Fruit fly (Drosophila melanogaster): ENCODE measurements around the gene Nbr.

Nbr gene

dm6 chr2L:21149053-21149452 is 13.8 kb downstream of the Nbr start (continued):
- peak; percentile 60 for TF ChIP-seq nmo (GFP tag; optimal IDR thresholded peaks at IDR 0.05)
- TF ChIP-seq Tbp (GFP tag; optimal IDR thresholded peaks at IDR 0.05), result no peak
- TF ChIP-seq Max (GFP tag; optimal IDR thresholded peaks at IDR 0.05), result no peak
- no peak; the same call in 2 of the 3 replicates for TF ChIP-seq CG2199 (GFP tag; IDR thresholded peaks at IDR 0.05)
- no peak for TF ChIP-seq pfk (GFP tag; optimal IDR thresholded peaks at IDR 0.05)
- TF ChIP-seq tup (GFP tag; optimal IDR thresholded peaks at IDR 0.05), result no peak
- TF ChIP-seq CG11696 (GFP tag; IDR thresholded peaks at IDR 0.05), result peak; percentile 99
- TF ChIP-seq CG2116 (GFP tag; optimal IDR thresholded peaks at IDR 0.05), result peak; percentile 93
- TF ChIP-seq chif (GFP tag; optimal IDR thresholded peaks at IDR 0.05), result no peak
- no peak for TF ChIP-seq CG31224 (GFP tag; IDR thresholded peaks at IDR 0.05)
- no peak for TF ChIP-seq sd (tag; optimal IDR thresholded peaks at IDR 0.05)
- TF ChIP-seq chn (GFP tag; optimal IDR thresholded peaks at IDR 0.05), result no peak
- TF ChIP-seq Hr3 (GFP tag; optimal IDR thresholded peaks at IDR 0.05), result peak; percentile 41
- TF ChIP-seq H2.0 (GFP tag; IDR thresholded peaks at IDR 0.05), result no peak
- TF ChIP-seq HLHmδ (GFP tag; optimal IDR thresholded peaks at IDR 0.05), result no peak
- no peak for TF ChIP-seq CG10431 (GFP tag; optimal IDR thresholded peaks at IDR 0.05)
- no peak for TF ChIP-seq esg (GFP tag; conservative IDR thresholded peaks at IDR 0.05)
- TF ChIP-seq Ets97D (GFP tag; optimal IDR thresholded peaks at IDR 0.05), result peak; percentile 55
- TF ChIP-seq danr (GFP tag; IDR thresholded peaks at IDR 0.05), result no peak
- peak; percentile 15 for TF ChIP-seq mam (GFP tag; optimal IDR thresholded peaks at IDR 0.05)
- TF ChIP-seq CG6272 (GFP tag; IDR thresholded peaks at IDR 0.05), result no peak
- TF ChIP-seq CG34376 (GFP tag; optimal IDR thresholded peaks at IDR 0.05), result peak; percentile 25
- peak; percentile 11; the same call in 1 of the 2 replicates for TF ChIP-seq CG32767 (GFP tag; IDR thresholded peaks at IDR 0.05)
- TF ChIP-seq CG18476 (GFP tag; optimal IDR thresholded peaks at IDR 0.05), result peak; percentile 7
- TF ChIP-seq sc (optimal IDR thresholded peaks at IDR 0.05), result no peak
- no peak for TF ChIP-seq sc (GFP tag; optimal IDR thresholded peaks at IDR 0.05)
- TF ChIP-seq CG3838 (GFP tag; optimal IDR thresholded peaks at IDR 0.05), result no peak
- TF ChIP-seq CG15479 (GFP tag; optimal IDR thresholded peaks at IDR 0.05), result no peak
- TF ChIP-seq CG1024 (GFP tag; IDR thresholded peaks at IDR 0.05), result no peak
- TF ChIP-seq nom (GFP tag; optimal IDR thresholded peaks at IDR 0.05), result no peak
- TF ChIP-seq tx (GFP tag; optimal IDR thresholded peaks at IDR 0.05), result no peak
- TF ChIP-seq Asciz (GFP tag; optimal IDR thresholded peaks at IDR 0.05), result peak; percentile 35
- TF ChIP-seq nau (GFP tag; optimal IDR thresholded peaks at IDR 0.05), result peak; percentile 41
- peak; percentile 61 for TF ChIP-seq tna (GFP tag; IDR thresholded peaks at IDR 0.05; ENCODE audit: partially characterized antibody)
- peak; percentile 50 for TF ChIP-seq HmgZ (tag; optimal IDR thresholded peaks at IDR 0.05)
- peak; percentile 66 for TF ChIP-seq CG10267 (tag; optimal IDR thresholded peaks at IDR 0.05)
- TF ChIP-seq p53 (GFP tag; optimal IDR thresholded peaks at IDR 0.05), result no peak
- no peak for TF ChIP-seq CG16779 (GFP tag; IDR thresholded peaks at IDR 0.05)
- peak; percentile 66 for TF ChIP-seq CoRest (tag; optimal IDR thresholded peaks at IDR 0.05)
- no peak for TF ChIP-seq lov (optimal IDR thresholded peaks at IDR 0.05)
- TF ChIP-seq lov (GFP tag; IDR thresholded peaks at IDR 0.05), result no peak
- peak; percentile 28 for TF ChIP-seq CG4707 (GFP tag; optimal IDR thresholded peaks at IDR 0.05)
- 0 out of 3 replicates have a peak, but pooled peaks have one; percentile 44 for TF ChIP-seq CG11695 (GFP tag; IDR thresholded peaks at IDR 0.05)
- TF ChIP-seq CG15514 (GFP tag; optimal IDR thresholded peaks at IDR 0.05), result peak; percentile 80
- peak; percentile 22 for TF ChIP-seq pho (GFP tag; optimal IDR thresholded peaks at IDR 0.05)
- peak; percentile 49 for TF ChIP-seq az2 (GFP tag; optimal IDR thresholded peaks at IDR 0.05)
- TF ChIP-seq maf-S (GFP tag; optimal IDR thresholded peaks at IDR 0.05), result no peak
- TF ChIP-seq phol (tag; optimal IDR thresholded peaks at IDR 0.05), result peak; percentile 55
- TF ChIP-seq CG10959 (GFP tag; IDR thresholded peaks at IDR 0.05), result no peak
- TF ChIP-seq org-1 (GFP tag; optimal IDR thresholded peaks at IDR 0.05), result no peak
- TF ChIP-seq CrebB (tag; optimal IDR thresholded peaks at IDR 0.05), result no peak
- no peak for TF ChIP-seq bowl (GFP tag; IDR thresholded peaks at IDR 0.05)
